Worm (Caenorhabditis elegans) whole organism, late embryonic: ENCODE data around the gene srw-34.
A peak's percentile ranks its signal among the peaks of the same experiment; 100 is the strongest.

Experiments used
- C08G9.2 ChIP-seq: sonication (generic microtip); optimal IDR thresholded peaks from 2 replicates; lab custom pipeline; 2016; ENCODE audit warnings: mild to moderate bottlenecking, missing genetic modification characterization, moderate library complexity, missing compliant biosample characterization
- C38D4.7 ChIP-seq: fragments of 200-800 bp; sonication (Bioruptor generic); optimal IDR thresholded peaks from 2 replicates; lab custom pipeline; 2018; ENCODE audit warnings: mild to moderate bottlenecking, missing genetic modification characterization, moderate library complexity, missing compliant biosample characterization
- F13H6.1 ChIP-seq: sonication (generic microtip); optimal IDR thresholded peaks from 2 replicates; lab custom pipeline; 2016; ENCODE audit warnings: missing genetic modification characterization, missing compliant biosample characterization
- K02D7.2 ChIP-seq: sonication (generic microtip); optimal IDR thresholded peaks from 2 replicates; lab custom pipeline; 2017; ENCODE audit warnings: mild to moderate bottlenecking, missing genetic modification characterization, missing compliant biosample characterization
- Y22D7AL.16 ChIP-seq: sonication (generic microtip); optimal IDR thresholded peaks from 2 replicates; lab custom pipeline; 2016; ENCODE audit warnings: missing genetic modification characterization, missing compliant biosample characterization
- ahr-1 ChIP-seq: sonication (generic microtip); optimal IDR thresholded peaks from 2 replicates; lab custom pipeline; 2016; ENCODE audit warnings: missing genetic modification characterization, missing compliant biosample characterization
- ceh-18 ChIP-seq: sonication (generic microtip); optimal IDR thresholded peaks from 2 replicates; lab custom pipeline; 2016; ENCODE audit warnings: missing genetic modification characterization, missing compliant biosample characterization
- ceh-2 ChIP-seq: sonication (generic microtip); optimal IDR thresholded peaks from 2 replicates; lab custom pipeline; 2016; ENCODE audit warnings: missing genotype, missing genetic modification characterization, missing compliant biosample characterization
- ceh-24 ChIP-seq: sonication (generic microtip); optimal IDR thresholded peaks from 2 replicates; lab custom pipeline; 2016; ENCODE audit warnings: mild to moderate bottlenecking, missing genetic modification characterization, missing compliant biosample characterization
- ceh-30 ChIP-seq: fragments of 150-350 bp; optimal IDR thresholded peaks from 2 replicates; lab custom pipeline; 2014; ENCODE audit warnings: missing biosample characterization, missing genetic modification characterization
- ceh-31 ChIP-seq: sonication (generic microtip); optimal IDR thresholded peaks from 2 replicates; lab custom pipeline; 2016; ENCODE audit warnings: missing genetic modification characterization, missing compliant biosample characterization
- ceh-34 ChIP-seq: sonication (generic microtip); optimal IDR thresholded peaks from 2 replicates; lab custom pipeline; 2016; ENCODE audit warnings: mild to moderate bottlenecking, missing genetic modification characterization, missing compliant biosample characterization
- ceh-48 ChIP-seq: sonication (generic microtip); optimal IDR thresholded peaks from 2 replicates; lab custom pipeline; 2016; ENCODE audit warnings: missing genetic modification characterization, inconsistent platforms, missing compliant biosample characterization
- ceh-9 ChIP-seq: sonication (generic microtip); optimal IDR thresholded peaks from 2 replicates; lab custom pipeline; 2016; ENCODE audit warnings: mild to moderate bottlenecking, missing genetic modification characterization, inconsistent platforms, missing compliant biosample characterization
- dmd-4 ChIP-seq: sonication (generic microtip); optimal IDR thresholded peaks from 2 replicates; lab custom pipeline; 2016; ENCODE audit warnings: borderline replicate concordance, missing genetic modification characterization, missing compliant biosample characterization
- dve-1 ChIP-seq: sonication (generic microtip); optimal IDR thresholded peaks from 2 replicates; lab custom pipeline; 2017; ENCODE audit warnings: antibody characterized with exemption, mild to moderate bottlenecking, missing genetic modification characterization, missing compliant biosample characterization
- elt-2 ChIP-seq: sonication (generic microtip); optimal IDR thresholded peaks from 2 replicates; lab custom pipeline; 2016; ENCODE audit warnings: missing genetic modification reagents, missing genetic modification characterization, missing compliant biosample characterization
- elt-4 ChIP-seq: sonication (generic microtip); optimal IDR thresholded peaks from 2 replicates; lab custom pipeline; 2016; ENCODE audit warnings: missing genetic modification characterization, missing compliant biosample characterization
- ets-4 ChIP-seq: sonication (generic microtip); optimal IDR thresholded peaks from 2 replicates; lab custom pipeline; 2016; ENCODE audit warnings: missing genetic modification characterization, missing compliant biosample characterization
- fax-1 ChIP-seq: sonication (generic microtip); optimal IDR thresholded peaks from 2 replicates; lab custom pipeline; 2016; ENCODE audit warnings: missing genotype, missing genetic modification characterization, missing compliant biosample characterization
- fkh-6 ChIP-seq: sonication (generic microtip); optimal IDR thresholded peaks from 2 replicates; lab custom pipeline; 2016; ENCODE audit warnings: missing genetic modification characterization, missing compliant biosample characterization
- gmeb-2 ChIP-seq: sonication (generic microtip); optimal IDR thresholded peaks from 2 replicates; lab custom pipeline; 2016; ENCODE audit warnings: missing genetic modification characterization, inconsistent platforms, missing compliant biosample characterization
- hlh-6 ChIP-seq: sonication (generic microtip); optimal IDR thresholded peaks from 2 replicates; lab custom pipeline; 2016; ENCODE audit warnings: missing genotype, missing genetic modification characterization, missing compliant biosample characterization
- lim-6 ChIP-seq: sonication (generic microtip); optimal IDR thresholded peaks from 2 replicates; lab custom pipeline; 2016; ENCODE audit warnings: missing genetic modification characterization, missing compliant biosample characterization
- lin-11 ChIP-seq: fragments of 200-800 bp; sonication (Bioruptor generic); optimal IDR thresholded peaks from 2 replicates; lab custom pipeline; 2018; ENCODE audit warnings: mild to moderate bottlenecking, missing genetic modification characterization, missing compliant biosample characterization
- nfya-1 ChIP-seq: sonication (generic microtip); optimal IDR thresholded peaks from 2 replicates; lab custom pipeline; 2017; ENCODE audit warnings: missing genetic modification characterization, mild to moderate bottlenecking, missing compliant biosample characterization, antibody characterized with exemption, moderate library complexity
- odd-2 ChIP-seq: sonication (generic microtip); optimal IDR thresholded peaks from 2 replicates; lab custom pipeline; 2017; ENCODE audit warnings: antibody characterized with exemption, mild to moderate bottlenecking, missing genetic modification characterization, missing compliant biosample characterization
- pat-9 ChIP-seq: fragments of 200-800 bp; sonication (Bioruptor generic); optimal IDR thresholded peaks from 2 replicates; lab custom pipeline; 2018; ENCODE audit warnings: mild to moderate bottlenecking, missing genetic modification characterization, moderate library complexity, missing compliant biosample characterization
- pax-1 ChIP-seq: fragments of 150-350 bp; optimal IDR thresholded peaks from 2 replicates; lab custom pipeline; 2014; ENCODE audit warnings: missing biosample characterization, missing genetic modification characterization
- pqm-1 ChIP-seq: sonication (generic microtip); optimal IDR thresholded peaks from 2 replicates; lab custom pipeline; 2016; ENCODE audit warnings: missing genetic modification characterization, missing compliant biosample characterization
- rnt-1 ChIP-seq: sonication (generic microtip); optimal IDR thresholded peaks from 2 replicates; lab custom pipeline; 2016; ENCODE audit warnings: missing genetic modification characterization, missing compliant biosample characterization
- sdc-2 ChIP-seq: sonication (generic microtip); optimal IDR thresholded peaks from 2 replicates; lab custom pipeline; 2016; ENCODE audit warnings: missing genotype, missing genetic modification characterization, missing compliant biosample characterization
- sox-2 ChIP-seq: fragments of 200-800 bp; sonication (Bioruptor generic); IDR thresholded peaks from 2 replicates; pipeline ENCODE4 v1.3.6; 2022; ENCODE audit warnings: missing genetic modification reagents, missing genetic modification characterization, missing compliant biosample characterization
- syd-9 ChIP-seq: sonication (generic microtip); optimal IDR thresholded peaks from 2 replicates; lab custom pipeline; 2016; ENCODE audit warnings: mild to moderate bottlenecking, missing genetic modification characterization, moderate library complexity, missing compliant biosample characterization
- tbx-7 ChIP-seq: sonication (generic microtip); optimal IDR thresholded peaks from 2 replicates; lab custom pipeline; 2016; ENCODE audit warnings: missing genotype, missing genetic modification characterization, missing compliant biosample characterization
- ttx-3 ChIP-seq: sonication (generic microtip); optimal IDR thresholded peaks from 2 replicates; lab custom pipeline; 2016; ENCODE audit warnings: missing genetic modification reagents, missing genetic modification characterization, missing compliant biosample characterization
- unc-42 ChIP-seq: sonication (generic microtip); optimal IDR thresholded peaks from 2 replicates; lab custom pipeline; 2016; ENCODE audit warnings: missing genotype, missing genetic modification characterization, missing compliant biosample characterization
- unc-55 ChIP-seq: sonication (generic microtip); optimal IDR thresholded peaks from 2 replicates; lab custom pipeline; 2017; ENCODE audit warnings: missing biosample characterization, missing genetic modification reagents, missing genetic modification characterization
- zip-5 ChIP-seq: sonication (generic microtip); optimal IDR thresholded peaks from 2 replicates; lab custom pipeline; 2016; ENCODE audit warnings: missing genetic modification characterization, missing compliant biosample characterization
- ztf-16 ChIP-seq: sonication (generic microtip); optimal IDR thresholded peaks from 2 replicates; lab custom pipeline; 2017; ENCODE audit warnings: missing genetic modification characterization, missing compliant biosample characterization

The srw-34 gene

DNA sequence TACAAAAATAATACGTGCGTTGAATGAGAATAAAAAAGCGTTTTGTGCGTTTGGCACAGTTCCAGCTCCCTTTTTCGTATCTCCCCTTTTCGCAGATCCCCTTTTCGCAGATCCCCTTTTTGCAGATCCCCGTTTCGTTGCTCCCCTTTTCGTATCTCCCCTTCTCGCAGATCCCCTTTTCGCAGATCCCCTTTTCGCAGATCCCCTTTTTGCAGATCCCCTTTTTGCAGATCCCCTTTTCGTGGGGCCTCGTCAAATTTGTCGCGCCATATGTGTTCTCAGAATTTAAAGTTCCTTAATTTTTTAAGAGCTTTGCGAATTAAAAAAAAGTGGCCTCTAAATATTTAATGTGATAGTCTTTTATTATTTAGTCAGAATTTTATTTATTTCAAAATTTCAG, 30.8 kb upstream of the srw-34 start, which contains the start of gene Y32B12B.4 (continued):
- TF ChIP-seq ahr-1 (tag; lab: Kevin White, UChicago), result peak; percentile 76
- peak; percentile 70 for TF ChIP-seq syd-9 (tag; lab: Kevin White, UChicago)
- peak; percentile 87 for TF ChIP-seq lim-6 (tag; lab: Kevin White, UChicago)
- peak; percentile 21; the same call in 1 of the 2 replicates for TF ChIP-seq sox-2
- peak; percentile 56 for TF ChIP-seq ceh-18 (tag; lab: Kevin White, UChicago)
- peak; percentile 70 for TF ChIP-seq ceh-34 (tag; lab: Kevin White, UChicago)
- peak; percentile 94 for TF ChIP-seq zip-5 (tag; lab: Kevin White, UChicago)
- peak; percentile 18 for TF ChIP-seq lin-11 (tag; lab: Kevin White, UChicago)
- peak; percentile 84 for TF ChIP-seq dmd-4
- TF ChIP-seq odd-2 (tag; lab: Kevin White, UChicago), result no peak
- peak; percentile 91 for TF ChIP-seq F13H6.1
- TF ChIP-seq fax-1 (tag; lab: Kevin White, UChicago), result peak; percentile 94
- TF ChIP-seq elt-4, result peak; percentile 92
- TF ChIP-seq pax-1, result no peak
- TF ChIP-seq sdc-2 (tag; lab: Kevin White, UChicago), result peak; percentile 69
- TF ChIP-seq Y22D7AL.16 (tag; lab: Kevin White, UChicago), result no peak
- TF ChIP-seq K02D7.2 (tag; lab: Kevin White, UChicago), result peak; percentile 45
- peak; percentile 38 for TF ChIP-seq gmeb-2 (tag; lab: Kevin White, UChicago)
- peak; percentile 55 for TF ChIP-seq unc-42 (tag; lab: Kevin White, UChicago)
- TF ChIP-seq pqm-1 (tag; lab: Kevin White, UChicago), result peak; percentile 81
- peak; percentile 82 for TF ChIP-seq ets-4 (tag; lab: Kevin White, UChicago)
- TF ChIP-seq ttx-3, result peak; percentile 38
- peak; percentile 94 for TF ChIP-seq C08G9.2
- peak; percentile 94 for TF ChIP-seq rnt-1
- TF ChIP-seq fkh-6 (tag; lab: Kevin White, UChicago), result peak; percentile 85

- TF ChIP-seq dmd-4 (no peak), lim-6 (tag; lab: Kevin White, UChicago) (no peak), C38D4.7 (no peak), gmeb-2 (tag; lab: Kevin White, UChicago) (no peak), fax-1 (tag; lab: Kevin White, UChicago) (no peak), ceh-9 (no peak), ttx-3 (no peak), ztf-16 (no peak), syd-9 (tag; lab: Kevin White, UChicago) (no peak), C08G9.2 (no peak), ceh-24 (no peak), ceh-48 (no peak)
- TF ChIP-seq, all 69 proteins: peak for 0
Observed at ce11 chrV:16550680-16551079, 28.5 kb upstream of the srw-34 start, which contains the start of gene srbc-65. Gene srbc-65 (plus strand): TSS chrV:16550980.

ce11 chrV:16540657-16541056, 18.5 kb upstream of the srw-34 start:
- TF ChIP-seq nfya-1 (tag; lab: Kevin White, UChicago), result peak; percentile 77
- no peak for TF ChIP-seq ceh-18 (tag; lab: Kevin White, UChicago)

- TF ChIP-seq hlh-6, result no peak
- no peak for TF ChIP-seq K02D7.2 (tag; lab: Kevin White, UChicago)
- TF ChIP-seq ceh-2 (tag; lab: Kevin White, UChicago), result no peak
- TF ChIP-seq dve-1 (tag; lab: Kevin White, UChicago), result no peak
- TF ChIP-seq nfya-1 (tag; lab: Kevin White, UChicago), result peak; percentile 83
- TF ChIP-seq ceh-30 (tag; lab: Kevin White, UChicago), result no peak
Observed at ce11 chrV:16539666-16540065, 17.5 kb upstream of the srw-34 start.

DNA sequence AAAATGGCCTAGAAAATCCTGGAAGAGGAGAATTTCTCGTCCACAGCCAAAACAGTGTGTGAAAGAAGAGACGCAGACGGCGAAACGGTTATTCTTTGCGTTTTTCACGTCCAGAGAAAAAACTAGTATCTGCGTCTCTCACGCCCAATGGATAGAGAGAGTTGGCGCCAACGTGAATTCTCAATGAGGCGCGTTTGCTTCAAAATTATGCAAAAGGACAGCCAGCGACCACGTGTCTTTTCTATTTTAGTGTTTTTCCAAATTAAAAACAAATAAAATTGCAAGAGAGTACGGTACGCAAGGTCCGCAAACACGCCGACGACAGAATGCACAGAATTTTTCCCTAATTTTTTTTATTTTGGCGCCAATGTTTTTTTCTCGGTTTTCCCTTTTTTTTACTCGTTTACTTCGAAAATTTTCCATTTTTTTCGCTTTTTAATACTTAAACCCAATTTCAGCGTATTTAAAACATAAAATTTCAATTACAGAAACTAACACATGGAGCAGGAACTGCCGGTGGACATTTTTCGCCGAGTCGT, 15.8 kb upstream of the srw-34 start, which contains the start of gene Y32B12B.2:
Gene Y32B12B.2, plus strand, starts transcription at position 489 of the 539 bp plus-strand sequence.
- TF ChIP-seq pat-9 (tag; lab: Kevin White, UChicago) (no peak), ceh-2 (tag; lab: Kevin White, UChicago) (peak; percentile 1), unc-55 (GFP tag; lab: Kevin White, UChicago) (no peak), F13H6.1 (no peak), elt-2 (no peak), tbx-7 (peak; percentile 7), unc-42 (tag; lab: Kevin White, UChicago) (peak; percentile 28), C08G9.2 (peak; percentile 31), ceh-31 (tag; lab: Kevin White, UChicago) (peak; percentile 25), ets-4 (tag; lab: Kevin White, UChicago) (peak; percentile 1)
